Worm (Caenorhabditis elegans): ENCODE measurements around the gene mrp-6.

ce11 chrX:4159185-4159871 lies 27.2 kb downstream of the mrp-6 start:
- no peak for TF ChIP-seq unc-130 (GFP tag; optimal IDR thresholded peaks at IDR 0.05)
- no peak for TF ChIP-seq zfh-2 (GFP tag; conservative IDR thresholded peaks at IDR 0.05)
- no peak for TF ChIP-seq snpc-1.1 (tag; optimal IDR thresholded peaks at IDR 0.05; ENCODE audit: insufficient read depth)
- TF ChIP-seq rpc-1 (optimal IDR thresholded peaks at IDR 0.05) = no peak
- no peak for TF ChIP-seq rpc-1 (tag; optimal IDR thresholded peaks at IDR 0.05)
- no peak for TF ChIP-seq K12H6.12 (tag; optimal IDR thresholded peaks at IDR 0.05)
- no peak for TF ChIP-seq unc-62 (GFP tag; optimal IDR thresholded peaks at IDR 0.05)
- no peak for TF ChIP-seq lin-26 (GFP tag; IDR thresholded peaks at IDR 0.05)
- no peak for TF ChIP-seq mel-28 (tag; optimal IDR thresholded peaks at IDR 0.05; ENCODE audit: borderline replicate concordance)
